Worm (Caenorhabditis elegans) whole organism, dauer: ENCODE measurements around the gene syx-3.

Source experiments
- unc-62 ChIP-seq: sonication (generic microtip); optimal IDR thresholded peaks from 2 replicates; lab custom pipeline; 2017; ENCODE audit warnings: missing biosample characterization, missing genetic modification reagents, missing genetic modification characterization

syx-3 gene

DNA sequence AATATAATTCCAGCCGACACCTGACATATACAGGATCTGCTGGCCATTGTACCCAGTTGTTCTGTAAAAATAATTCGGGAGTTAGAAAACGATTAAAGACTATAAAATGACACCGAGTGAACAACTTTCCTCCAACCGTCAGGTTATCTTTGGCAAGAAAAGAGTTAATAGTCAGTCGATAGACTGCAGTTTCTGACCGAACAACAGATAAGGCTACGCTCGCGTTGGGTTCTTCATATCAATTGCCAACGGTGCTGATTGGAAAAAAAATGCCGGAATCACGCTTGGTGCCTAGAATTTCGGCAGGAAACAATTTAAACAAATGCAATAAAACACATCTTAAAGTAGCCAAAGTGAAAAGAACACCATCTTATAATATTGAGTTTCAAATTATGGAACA is 51.6 kb downstream of the syx-3 start, which contains the start of gene scav-1:
Gene scav-1, minus strand, starts transcription at position 61 of the 400 bp plus-strand sequence.
- TF ChIP-seq unc-62 (GFP tag; lab: Kevin White, UChicago): no peak
